Worm (Caenorhabditis elegans) whole organism, L2 larva: ENCODE data around the gene unc-115.

Experiments
- C34F6.9 ChIP-seq: fragments of 150-350 bp; optimal IDR thresholded peaks from 2 replicates; lab custom pipeline; 2014; ENCODE audit warnings: missing biosample characterization, missing genetic modification characterization
- F13H6.1 ChIP-seq: sonication (generic microtip); optimal IDR thresholded peaks from 2 replicates; lab custom pipeline; 2016; ENCODE audit warnings: missing genetic modification characterization, missing compliant biosample characterization
- R02D3.7 ChIP-seq: fragments of 150-350 bp; optimal IDR thresholded peaks from 2 replicates; lab custom pipeline; 2014; ENCODE audit warnings: missing biosample characterization, missing genetic modification characterization
- Y55F3AM.14 ChIP-seq: fragments of 200-800 bp; sonication (Bioruptor generic); optimal IDR thresholded peaks from 2 replicates; lab custom pipeline; 2018; ENCODE audit warnings: mild to moderate bottlenecking, missing genetic modification characterization, missing compliant biosample characterization
- ZK546.5 ChIP-seq: sonication (generic microtip); optimal IDR thresholded peaks from 2 replicates; lab custom pipeline; 2017; ENCODE audit warnings: missing biosample characterization, missing genetic modification characterization
- alr-1 ChIP-seq: fragments of 150-350 bp; optimal IDR thresholded peaks from 2 replicates; lab custom pipeline; 2014; ENCODE audit warnings: missing biosample characterization, missing genetic modification characterization
- aly-2 ChIP-seq: fragments of 150-350 bp; optimal IDR thresholded peaks from 2 replicates; lab custom pipeline; 2014; ENCODE audit warnings: missing biosample characterization, missing genetic modification characterization
- ama-1 ChIP-seq: fragments of 150-350 bp; optimal IDR thresholded peaks from 2 replicates; lab custom pipeline; 2018; ENCODE audit warnings: inconsistent platforms
- blmp-1 ChIP-seq: sonication (generic microtip); optimal IDR thresholded peaks from 2 replicates; lab custom pipeline; 2017; ENCODE audit warnings: missing genetic modification characterization, mild to moderate bottlenecking, missing compliant biosample characterization, antibody characterized with exemption, moderate library complexity; ENCODE audit not compliant: insufficient read depth
- ceh-16 ChIP-seq: fragments of 150-350 bp; optimal IDR thresholded peaks from 2 replicates; lab custom pipeline; 2014; ENCODE audit warnings: missing biosample characterization, missing genetic modification characterization
- ceh-82 ChIP-seq: fragments of 150-350 bp; optimal IDR thresholded peaks from 2 replicates; lab custom pipeline; 2014; ENCODE audit warnings: missing biosample characterization, missing genetic modification characterization
- crh-2 ChIP-seq: sonication (generic microtip); optimal IDR thresholded peaks from 2 replicates; lab custom pipeline; 2017; ENCODE audit warnings: missing biosample characterization, missing genetic modification characterization
- dmd-4 ChIP-seq: sonication (generic microtip); optimal IDR thresholded peaks from 2 replicates; lab custom pipeline; 2017; ENCODE audit warnings: missing biosample characterization, missing genetic modification characterization
- egl-27 ChIP-seq: sonication (generic microtip); optimal IDR thresholded peaks from 3 replicates; lab custom pipeline; 2017; ENCODE audit warnings: missing biosample characterization, missing genetic modification reagents, missing genetic modification characterization
- elt-1 ChIP-seq: fragments of 150-350 bp; optimal IDR thresholded peaks from 2 replicates; lab custom pipeline; 2014; ENCODE audit warnings: missing biosample characterization, missing genetic modification characterization
- elt-3 ChIP-seq: sonication (generic microtip); optimal IDR thresholded peaks from 2 replicates; lab custom pipeline; 2017; ENCODE audit warnings: missing biosample characterization, missing genetic modification characterization
- fos-1 ChIP-seq: fragments of 150-350 bp; optimal IDR thresholded peaks from 2 replicates; lab custom pipeline; 2014; ENCODE audit warnings: missing biosample characterization, missing genetic modification characterization
- gmeb-1 ChIP-seq: fragments of 150-350 bp; optimal IDR thresholded peaks from 2 replicates; lab custom pipeline; 2014; ENCODE audit warnings: missing biosample characterization, missing genetic modification characterization
- lin-11 ChIP-seq: fragments of 150-350 bp; sonication (generic microtip); optimal IDR thresholded peaks from 2 replicates; lab custom pipeline; 2014; ENCODE audit warnings: missing biosample characterization, missing genetic modification characterization, inconsistent platforms, mixed read lengths
- lin-13 ChIP-seq: fragments of 150-350 bp; optimal IDR thresholded peaks from 2 replicates; lab custom pipeline; 2014; ENCODE audit warnings: missing biosample characterization, missing genetic modification reagents, missing genetic modification characterization
- lin-39 ChIP-seq: fragments of 150-350 bp; optimal IDR thresholded peaks from 2 replicates; lab custom pipeline; 2014; ENCODE audit warnings: missing biosample characterization, missing genetic modification reagents, missing genetic modification characterization
- lsy-2 ChIP-seq, 2 experiments: fragments of 150-350 bp in 1 of 2; sonication (generic microtip) in 1 of 2; optimal IDR thresholded peaks; 2 replicates each; lab custom pipeline; 2014 to 2017; ENCODE audit warnings: missing biosample characterization in 2 of 2, missing genetic modification characterization in 2 of 2
- mab-5 ChIP-seq: fragments of 150-350 bp; optimal IDR thresholded peaks from 2 replicates; lab custom pipeline; 2014; ENCODE audit warnings: missing biosample characterization, missing genetic modification characterization
- mbf-1 ChIP-seq: sonication (generic microtip); optimal IDR thresholded peaks from 2 replicates; lab custom pipeline; 2017; ENCODE audit warnings: missing biosample characterization, missing genetic modification characterization
- mdl-1 ChIP-seq, 2 experiments: fragments of 150-350 bp in 1 of 2; sonication (generic microtip) in 1 of 2; optimal IDR thresholded peaks; 2 replicates each; lab custom pipeline; 2017; ENCODE audit warnings: missing biosample characterization in 2 of 2, missing genetic modification characterization in 2 of 2
- nhr-10 ChIP-seq: sonication (generic microtip); optimal IDR thresholded peaks from 2 replicates; lab custom pipeline; 2017; ENCODE audit warnings: missing biosample characterization, missing genetic modification characterization
- nhr-11 ChIP-seq: fragments of 150-350 bp; optimal IDR thresholded peaks from 2 replicates; lab custom pipeline; 2014; ENCODE audit warnings: missing biosample characterization, missing genetic modification characterization
- nhr-12 ChIP-seq: fragments of 150-350 bp; optimal IDR thresholded peaks from 2 replicates; lab custom pipeline; 2014; ENCODE audit warnings: missing biosample characterization, missing genetic modification characterization
- nhr-129 ChIP-seq: fragments of 150-350 bp; optimal IDR thresholded peaks from 2 replicates; lab custom pipeline; 2014; ENCODE audit warnings: missing biosample characterization, missing genetic modification characterization
- nhr-21 ChIP-seq: fragments of 150-350 bp; optimal IDR thresholded peaks from 2 replicates; lab custom pipeline; 2014; ENCODE audit warnings: missing biosample characterization, missing genetic modification characterization
- nhr-23 ChIP-seq: fragments of 150-350 bp; optimal IDR thresholded peaks from 2 replicates; lab custom pipeline; 2014; ENCODE audit warnings: missing biosample characterization, missing genetic modification reagents, missing genetic modification characterization
- nhr-237 ChIP-seq: fragments of 150-350 bp; optimal IDR thresholded peaks from 2 replicates; lab custom pipeline; 2014; ENCODE audit warnings: missing biosample characterization, missing genetic modification characterization
- nhr-25 ChIP-seq: fragments of 150-350 bp; sonication (generic microtip); optimal IDR thresholded peaks from 3 replicates; lab custom pipeline; 2014; ENCODE audit warnings: missing biosample characterization, missing genetic modification characterization
- nhr-6 ChIP-seq: fragments of 150-350 bp; optimal IDR thresholded peaks from 2 replicates; lab custom pipeline; 2014; ENCODE audit warnings: missing biosample characterization, missing genetic modification characterization
- nhr-77 ChIP-seq: fragments of 150-350 bp; optimal IDR thresholded peaks from 2 replicates; lab custom pipeline; 2014; ENCODE audit warnings: missing biosample characterization, missing genetic modification characterization
- peb-1 ChIP-seq: fragments of 150-350 bp; optimal IDR thresholded peaks from 2 replicates; lab custom pipeline; 2014; ENCODE audit warnings: missing biosample characterization, missing genetic modification characterization
- sem-4 ChIP-seq: fragments of 150-350 bp; optimal IDR thresholded peaks from 2 replicates; lab custom pipeline; 2014; ENCODE audit warnings: missing biosample characterization, missing genetic modification reagents, missing genetic modification characterization
- skn-1 ChIP-seq: sonication (generic microtip); optimal IDR thresholded peaks from 2 replicates; lab custom pipeline; 2017; ENCODE audit warnings: missing biosample characterization, missing genetic modification characterization
- sma-3 ChIP-seq: sonication (generic microtip); optimal IDR thresholded peaks from 2 replicates; lab custom pipeline; 2016; ENCODE audit warnings: missing genetic modification reagents, missing genetic modification characterization, missing compliant biosample characterization
- sma-9 ChIP-seq, 2 experiments: fragments of 150-350 bp in 1 of 2; sonication (generic microtip) in 1 of 2; optimal IDR thresholded peaks; 2 replicates each; lab custom pipeline; 2014 to 2016; ENCODE audit warnings: missing genetic modification characterization in 2 of 2, mild to moderate bottlenecking in 1 of 2, missing biosample characterization in 1 of 2, missing compliant biosample characterization in 1 of 2, missing genetic modification reagents in 1 of 2, moderate library complexity in 1 of 2
- snpc-4 ChIP-seq: fragments of 150-350 bp; optimal IDR thresholded peaks from 2 replicates; lab custom pipeline; 2014; ENCODE audit warnings: missing biosample characterization, missing genetic modification characterization
- unc-39 ChIP-seq: fragments of 150-350 bp; optimal IDR thresholded peaks from 2 replicates; lab custom pipeline; 2014; ENCODE audit warnings: missing biosample characterization, missing genetic modification characterization
- unc-55 ChIP-seq: fragments of 150-350 bp; sonication (generic microtip); optimal IDR thresholded peaks from 3 replicates; lab custom pipeline; 2014; ENCODE audit warnings: missing biosample characterization, missing genetic modification reagents, missing genetic modification characterization
- unc-62 ChIP-seq: fragments of 150-350 bp; optimal IDR thresholded peaks from 2 replicates; lab custom pipeline; 2014; ENCODE audit warnings: missing biosample characterization, missing genetic modification reagents, missing genetic modification characterization
- zag-1 ChIP-seq: fragments of 150-350 bp; optimal IDR thresholded peaks from 2 replicates; lab custom pipeline; 2014; ENCODE audit warnings: missing biosample characterization, missing genetic modification characterization
- ztf-1 ChIP-seq: fragments of 200-800 bp; sonication (Bioruptor generic); conservative IDR thresholded peaks from 2 replicates; pipeline ENCODE4 v1.3.6; 2022; ENCODE audit warnings: missing genetic modification characterization, missing compliant biosample characterization
- ztf-11 ChIP-seq: sonication (generic microtip); optimal IDR thresholded peaks from 2 replicates; lab custom pipeline; 2017; ENCODE audit warnings: missing biosample characterization, missing genetic modification characterization
- ztf-4 ChIP-seq: fragments of 150-350 bp; optimal IDR thresholded peaks from 2 replicates; lab custom pipeline; 2014; ENCODE audit warnings: missing biosample characterization, missing genetic modification characterization

Gene unc-115

ce11 chrX:10146592-10146991 lies at the start of gene unc-115:
TSS of gene unc-115 (plus strand) at chrX:10146892.
- TF ChIP-seq sma-3 (peak; percentile 65), unc-39 (tag; lab: Kevin White, UChicago) (peak; percentile 50), unc-62 (GFP tag; lab: Kevin White, UChicago) (peak; percentile 55), nhr-25 (tag; lab: Kevin White, UChicago) (no peak), dmd-4 (tag; lab: Kevin White, UChicago) (no peak), ztf-1 (GFP tag; lab: Robert Waterston, UW) (no peak), gmeb-1 (tag; lab: Kevin White, UChicago) (no peak), fos-1 (tag; lab: Kevin White, UChicago) (peak; percentile 37), nhr-237 (tag; lab: Kevin White, UChicago) (no peak), nhr-10 (tag; lab: Kevin White, UChicago) (no peak), elt-3 (tag; lab: Kevin White, UChicago) (no peak), blmp-1 (tag; lab: Kevin White, UChicago) (peak; percentile 76), egl-27 (peak; percentile 89), skn-1 (tag; lab: Kevin White, UChicago) (no peak), peb-1 (tag; lab: Kevin White, UChicago) (peak; percentile 86), lin-13 (GFP tag; lab: Kevin White, UChicago) (peak; percentile 52), nhr-23 (no peak), mab-5 (tag; lab: Kevin White, UChicago) (peak; percentile 81), lin-39 (tag; lab: Kevin White, UChicago) (peak; percentile 73), F13H6.1 (tag; lab: Kevin White, UChicago) (peak; percentile 93), ceh-82 (tag; lab: Kevin White, UChicago) (peak; percentile 6), sma-9 (GFP tag; optimal IDR thresholded peaks at IDR 0.05; lab: Kevin White, UChicago) (peak; percentile 81), sma-9 (tag; optimal IDR thresholded peaks at IDR 0.05; lab: Kevin White, UChicago) (no peak), R02D3.7 (no peak), sem-4 (tag; lab: Kevin White, UChicago) (peak; percentile 70), elt-1 (tag; lab: Kevin White, UChicago) (no peak), aly-2 (no peak), snpc-4 (tag; lab: Kevin White, UChicago) (peak; percentile 76), ceh-16 (tag; lab: Kevin White, UChicago) (peak; percentile 10), lin-11 (tag; lab: Kevin White, UChicago) (peak; percentile 72), nhr-12 (tag; lab: Kevin White, UChicago) (no peak), zag-1 (peak; percentile 90), lsy-2 (tag; optimal IDR thresholded peaks at IDR 0.05; lab: Kevin White, UChicago) (peak; percentile 49 to 70), nhr-21 (tag; lab: Kevin White, UChicago) (peak; percentile 52), C34F6.9 (peak; percentile 69), nhr-11 (no peak), nhr-77 (tag; lab: Kevin White, UChicago) (no peak), ZK546.5 (tag; lab: Kevin White, UChicago) (no peak), ztf-4 (peak; percentile 38), ama-1 (lab: Kevin White, UChicago) (no peak), crh-2 (tag; lab: Kevin White, UChicago) (peak; percentile 84), Y55F3AM.14 (GFP tag; lab: Kevin White, UChicago) (peak; percentile 40), nhr-129 (tag; lab: Kevin White, UChicago) (peak; percentile 79), ztf-11 (tag; lab: Kevin White, UChicago) (peak; percentile 28), nhr-6 (tag; lab: Kevin White, UChicago) (peak; percentile 34), mdl-1 (tag; optimal IDR thresholded peaks at IDR 0.05; lab: Kevin White, UChicago) (peak; percentile 63 to 79), alr-1 (tag; lab: Kevin White, UChicago) (no peak), mbf-1 (tag; lab: Kevin White, UChicago) (no peak), unc-55 (GFP tag; lab: Kevin White, UChicago) (peak; percentile 92)
- TF ChIP-seq, all 48 proteins: peak for 29
